Worm (Caenorhabditis elegans) whole organism, early embryonic: ENCODE results near the gene oac-56.

Experiments
- F13C5.2 ChIP-seq: sonication (generic microtip); optimal IDR thresholded peaks from 2 replicates; lab custom pipeline; 2017; ENCODE audit warnings: mild to moderate bottlenecking, missing genetic modification characterization, inconsistent platforms, missing compliant biosample characterization
- ama-1 ChIP-seq: fragments of 150-350 bp; optimal IDR thresholded peaks from 2 replicates; lab custom pipeline; 2014
- ceh-13 ChIP-seq: fragments of 200-800 bp; sonication (Bioruptor generic); optimal IDR thresholded peaks from 2 replicates; lab custom pipeline; 2018; ENCODE audit warnings: mild to moderate bottlenecking, missing genetic modification characterization, missing compliant biosample characterization
- ceh-36 ChIP-seq: sonication (generic microtip); optimal IDR thresholded peaks from 2 replicates; lab custom pipeline; 2016; ENCODE audit warnings: missing genetic modification characterization, inconsistent platforms, missing compliant biosample characterization
- ets-7 ChIP-seq: sonication (generic microtip); optimal IDR thresholded peaks from 2 replicates; lab custom pipeline; 2016; ENCODE audit warnings: missing genotype, missing genetic modification characterization, missing compliant biosample characterization
- hmbx-1 ChIP-seq: sonication (generic microtip); optimal IDR thresholded peaks from 2 replicates; lab custom pipeline; 2016; ENCODE audit warnings: mild to moderate bottlenecking, missing genetic modification characterization, missing compliant biosample characterization
- pes-1 ChIP-seq: fragments of 200-800 bp; sonication (Bioruptor generic); IDR thresholded peaks from 2 replicates; pipeline ENCODE4 v1.3.6; 2022; ENCODE audit warnings: missing genetic modification reagents, missing genetic modification characterization, missing compliant biosample characterization
- scrt-1 ChIP-seq: fragments of 200-800 bp; sonication (Bioruptor generic); IDR thresholded peaks from 2 replicates; pipeline ENCODE4 v1.3.6; 2022; ENCODE audit warnings: missing genetic modification characterization, missing compliant biosample characterization
- sea-1 ChIP-seq: fragments of 200-800 bp; sonication (Bioruptor generic); conservative IDR thresholded peaks from 2 replicates; pipeline ENCODE4 v1.3.6; 2022; ENCODE audit warnings: missing genetic modification characterization, missing compliant biosample characterization
- tbx-11 ChIP-seq: fragments of 200-800 bp; sonication (Bioruptor generic); IDR thresholded peaks from 2 replicates; pipeline ENCODE4 v1.3.6; 2022; ENCODE audit warnings: missing genetic modification characterization, missing compliant biosample characterization
- tbx-37 ChIP-seq: fragments of 200-800 bp; sonication (Bioruptor generic); conservative IDR thresholded peaks from 2 replicates; pipeline ENCODE4 v1.3.6; 2022; ENCODE audit warnings: missing genetic modification reagents, missing genetic modification characterization, missing compliant biosample characterization
- tra-4 ChIP-seq: sonication (generic microtip); optimal IDR thresholded peaks from 2 replicates; lab custom pipeline; 2017; ENCODE audit warnings: missing genetic modification characterization, missing compliant biosample characterization

- TF ChIP-seq F13C5.2 (tag; lab: Kevin White, UChicago) (no peak), ceh-36 (tag; lab: Kevin White, UChicago) (no peak), ceh-13 (GFP tag; lab: Kevin White, UChicago) (no peak), ama-1 (lab: Kevin White, UChicago) (no peak), ets-7 (tag; lab: Kevin White, UChicago) (no peak), tra-4 (no peak), pes-1 (GFP tag; lab: Robert Waterston, UW) (no peak), tbx-37 (GFP tag; lab: Robert Waterston, UW) (no peak), tbx-11 (GFP tag; lab: Robert Waterston, UW) (no peak), sea-1 (GFP tag; lab: Robert Waterston, UW) (no peak), scrt-1 (GFP tag; lab: Robert Waterston, UW) (no peak), hmbx-1 (tag; lab: Kevin White, UChicago) (no peak)
Measured at ce11 chrIV:14371639-14372038, 21.1 kb upstream of the oac-56 start.
